Worm (Caenorhabditis elegans): Measurements from ENCODE around the gene hpo-26.

Gene hpo-26

ce11 chrV:6551707-6552390 is 19.0 kb upstream of the hpo-26 start, which contains the start of gene twk-10 (continued):
- TF ChIP-seq lin-35 (GFP tag; optimal IDR thresholded peaks at IDR 0.05) (no peak), ama-1 (optimal IDR thresholded peaks at IDR 0.05) (no peak), ama-1 (GFP tag; optimal IDR thresholded peaks at IDR 0.05) (peak in 1 of 2 experiments; percentile 88), ZK185.1 (tag; optimal IDR thresholded peaks at IDR 0.05; ENCODE audit: poor library complexity, severe bottlenecking) (peak; percentile 70), attf-5 (GFP tag; optimal IDR thresholded peaks at IDR 0.05) (peak; percentile 53), ztf-25 (GFP tag; IDR thresholded peaks at IDR 0.05) (peak; percentile 84; the same call in 1 of the 2 replicates), rec-8 (tag; optimal IDR thresholded peaks at IDR 0.05) (peak in 1 of 2 experiments; percentile 73), nfyb-1 (GFP tag; IDR thresholded peaks at IDR 0.05) (peak; percentile 73; the same call in 1 of the 2 replicates), snpc-1.3 (tag; optimal IDR thresholded peaks at IDR 0.05; ENCODE audit: insufficient read depth) (peak; percentile 57), T07F8.4 (tag; optimal IDR thresholded peaks at IDR 0.05) (peak; percentile 35), sea-2 (GFP tag; IDR thresholded peaks at IDR 0.05) (no peak), let-607 (tag; optimal IDR thresholded peaks at IDR 0.05) (peak in 1 of 2 experiments; percentile 42), F57A8.1 (GFP tag; optimal IDR thresholded peaks at IDR 0.05) (peak; percentile 50), ceh-58 (GFP tag; IDR thresholded peaks at IDR 0.05) (0 out of 2 replicates have a peak, but pooled peaks have one; percentile 72), ztf-22 (GFP tag; optimal IDR thresholded peaks at IDR 0.05) (no peak), rcor-1 (GFP tag; IDR thresholded peaks at IDR 0.05) (peak; percentile 52; the same call in 1 of the 2 replicates), B0261.1 (tag; optimal IDR thresholded peaks at IDR 0.05) (peak; percentile 73), F33H1.4 (GFP tag; IDR thresholded peaks at IDR 0.05) (0 out of 2 replicates have a peak, but pooled peaks have one; percentile 8), snpc-3.4 (tag; optimal IDR thresholded peaks at IDR 0.05) (peak; percentile 32), ztf-3 (GFP tag; optimal IDR thresholded peaks at IDR 0.05) (no peak), ztf-6 (GFP tag; IDR thresholded peaks at IDR 0.05) (no peak), tbx-9 (tag; optimal IDR thresholded peaks at IDR 0.05; ENCODE audit: borderline replicate concordance) (no peak), lsy-27 (tag; optimal IDR thresholded peaks at IDR 0.05; ENCODE audit: borderline replicate concordance, insufficient read depth) (peak; percentile 51), snpc-4 (GFP tag; optimal IDR thresholded peaks at IDR 0.05) (peak; percentile 70), snpc-4 (tag; optimal IDR thresholded peaks at IDR 0.05) (peak in 1 of 4 experiments; percentile 35), hrde-1 (tag; optimal IDR thresholded peaks at IDR 0.05; ENCODE audit: borderline replicate concordance) (peak; percentile 4), pbrm-1 (GFP tag; IDR thresholded peaks at IDR 0.05) (peak; percentile 52; the same call in 1 of the 2 replicates), attf-3 (GFP tag; conservative IDR thresholded peaks at IDR 0.05) (no peak), T26A5.8 (tag; optimal IDR thresholded peaks at IDR 0.05) (peak; percentile 8), cebp-1 (GFP tag; IDR thresholded peaks at IDR 0.05) (no peak), cebp-1 (tag; optimal IDR thresholded peaks at IDR 0.05) (no peak), nhr-90 (tag; optimal IDR thresholded peaks at IDR 0.05) (peak; percentile 78), bed-2 (GFP tag; IDR thresholded peaks at IDR 0.05) (no peak), lsl-1 (GFP tag; optimal IDR thresholded peaks at IDR 0.05) (peak; percentile 7), die-1 (tag; optimal IDR thresholded peaks at IDR 0.05) (peak; percentile 78), rpc-1 (optimal IDR thresholded peaks at IDR 0.05) (peak; percentile 86), rpc-1 (tag; optimal IDR thresholded peaks at IDR 0.05) (peak; percentile 93), cebp-2 (GFP tag; IDR thresholded peaks at IDR 0.05) (0 out of 2 replicates have a peak, but pooled peaks have one; percentile 47), hmg-1.2 (GFP tag; IDR thresholded peaks at IDR 0.05) (peak; percentile 61)
